Fruit fly (Drosophila melanogaster) whole organism, wandering third instar larva: Measurements from ENCODE around the gene CG9682.
A peak's percentile ranks its signal among the peaks of the same experiment; 100 is the strongest.

Experiments
- Abd-B ChIP-seq: fragments of >200 bp; optimal IDR thresholded peaks from 2 replicates; lab custom pipeline; 2017; ENCODE audit warnings: missing biosample characterization, missing genetic modification characterization
- CG32264 ChIP-seq: fragments of 200-800 bp; sonication (Bioruptor generic); optimal IDR thresholded peaks from 2 replicates; lab custom pipeline; 2016; ENCODE audit warnings: missing biosample characterization, missing genetic modification characterization
- CG9705 ChIP-seq: fragments of 200-800 bp; sonication (Bioruptor generic); optimal IDR thresholded peaks from 2 replicates; lab custom pipeline; 2018; ENCODE audit warnings: missing biosample characterization, mild to moderate bottlenecking, missing genetic modification characterization
- CrebA ChIP-seq: fragments of 200-800 bp; sonication (Bioruptor generic); optimal IDR thresholded peaks from 2 replicates; lab custom pipeline; 2016; ENCODE audit warnings: missing biosample characterization, mild to moderate bottlenecking, missing genetic modification characterization, borderline replicate concordance
- Dfd ChIP-seq: fragments of >200 bp; optimal IDR thresholded peaks from 2 replicates; lab custom pipeline; 2017; ENCODE audit warnings: missing biosample characterization, missing genetic modification characterization
- Dif ChIP-seq: fragments of 200-275, 200-300 bp; sonication (Bioruptor generic); optimal IDR thresholded peaks from 2 replicates; lab custom pipeline; 2018; ENCODE audit warnings: missing biosample characterization, missing genetic modification characterization; ENCODE audit not compliant: partially characterized antibody
- GATAd ChIP-seq: sonication (Bioruptor generic); optimal IDR thresholded peaks from 2 replicates; lab custom pipeline; 2016; ENCODE audit warnings: missing biosample characterization, missing genetic modification characterization
- HLH106 ChIP-seq: fragments of 200-800 bp; optimal IDR thresholded peaks from 3 replicates; lab custom pipeline; 2019; ENCODE audit warnings: missing biosample characterization, mild to moderate bottlenecking, missing genetic modification characterization, moderate library complexity
- Hnf4 ChIP-seq: fragments of 200-800 bp; sonication (Bioruptor generic); optimal IDR thresholded peaks from 2 replicates; lab custom pipeline; 2016; ENCODE audit warnings: missing biosample characterization, mild to moderate bottlenecking, missing genetic modification characterization
- Hr78 ChIP-seq: fragments of >200 bp; optimal IDR thresholded peaks from 2 replicates; lab custom pipeline; 2017; ENCODE audit warnings: missing biosample characterization, missing genetic modification characterization
- Hr83 ChIP-seq: fragments of 200-300 bp; sonication (Bioruptor generic); optimal IDR thresholded peaks from 2 replicates; lab custom pipeline; 2016; ENCODE audit warnings: missing biosample characterization, mild to moderate bottlenecking, missing genetic modification characterization, moderate library complexity; ENCODE audit not compliant: poor library complexity, severe bottlenecking
- Jra ChIP-seq: sonication (Bioruptor generic); optimal IDR thresholded peaks from 2 replicates; lab custom pipeline; 2016; ENCODE audit warnings: missing biosample characterization, missing genetic modification characterization
- Mio ChIP-seq: sonication (Bioruptor generic); optimal IDR thresholded peaks from 2 replicates; lab custom pipeline; 2016; ENCODE audit warnings: missing biosample characterization, missing genetic modification characterization
- Myc ChIP-seq: fragments of >200 bp; optimal IDR thresholded peaks from 2 replicates; lab custom pipeline; 2017
- N ChIP-seq: fragments of >200 bp; optimal IDR thresholded peaks from 2 replicates; lab custom pipeline; 2018; ENCODE audit warnings: missing biosample characterization, missing external identifiers, missing genetic modification characterization
- OdsH ChIP-seq: fragments of 200-800 bp; sonication (Bioruptor generic); optimal IDR thresholded peaks from 2 replicates; lab custom pipeline; 2016; ENCODE audit warnings: missing biosample characterization, mild to moderate bottlenecking, missing genetic modification characterization
- Rel ChIP-seq, 2 experiments: fragments of 200-800 bp; sonication (Bioruptor generic) in 1 of 2; optimal IDR thresholded peaks; 2 replicates in 1 of 2; 3 replicates in 1 of 2; lab custom pipeline; 2016 to 2019; ENCODE audit warnings: mild to moderate bottlenecking in 2 of 2, missing biosample characterization in 2 of 2, missing genetic modification characterization in 2 of 2, moderate library complexity in 1 of 2
- Sp1 ChIP-seq: fragments of 200-800 bp; sonication (Bioruptor generic); optimal IDR thresholded peaks from 3 replicates; lab custom pipeline; 2019; ENCODE audit warnings: missing biosample characterization, mild to moderate bottlenecking, missing genetic modification characterization, moderate library complexity
- Vsx2 ChIP-seq: fragments of 200-300, 225-300 bp; sonication (Bioruptor generic); optimal IDR thresholded peaks from 2 replicates; lab custom pipeline; 2018; ENCODE audit warnings: missing biosample characterization, missing genetic modification characterization; ENCODE audit not compliant: partially characterized antibody
- br ChIP-seq: fragments of 200-800 bp; sonication (Bioruptor generic); optimal IDR thresholded peaks from 2 replicates; lab custom pipeline; 2016; ENCODE audit warnings: missing biosample characterization, missing genetic modification characterization
- brk ChIP-seq: fragments of 200-800 bp; sonication (Bioruptor generic); optimal IDR thresholded peaks from 2 replicates; lab custom pipeline; 2016; ENCODE audit warnings: missing biosample characterization, mild to moderate bottlenecking, missing genetic modification characterization
- dl ChIP-seq, 2 experiments: fragments of 175-275, 200-275 bp in 1 of 2; fragments of 200-275 bp in 1 of 2; sonication (Bioruptor generic); optimal IDR thresholded peaks; lab custom pipeline; 2018; ENCODE audit warnings: mild to moderate bottlenecking in 2 of 2, missing biosample characterization in 2 of 2, missing genetic modification characterization in 2 of 2, moderate library complexity in 2 of 2; ENCODE audit not compliant: partially characterized antibody in 2 of 2, insufficient read depth in 1 of 2
- dmrt93B ChIP-seq: fragments of 200-800 bp; sonication (Bioruptor generic); optimal IDR thresholded peaks from 2 replicates; lab custom pipeline; 2018; ENCODE audit warnings: missing biosample characterization, mild to moderate bottlenecking, missing genetic modification characterization
- dsf ChIP-seq: sonication (Bioruptor generic); optimal IDR thresholded peaks from 2 replicates; lab custom pipeline; 2016; ENCODE audit warnings: missing biosample characterization, missing genetic modification characterization, borderline replicate concordance
- ey ChIP-seq: fragments of 200-800 bp; sonication (Bioruptor generic); optimal IDR thresholded peaks from 2 replicates; lab custom pipeline; 2016; ENCODE audit warnings: missing biosample characterization, missing genetic modification characterization
- foxo ChIP-seq, 2 experiments: fragments of 200-800 bp; sonication (Bioruptor generic); optimal IDR thresholded peaks; 2 replicates in 1 of 2; 3 replicates in 1 of 2; lab custom pipeline; 2016 to 2017; ENCODE audit warnings: missing biosample characterization in 2 of 2, missing genetic modification characterization in 2 of 2
- fru ChIP-seq: fragments of 200-800 bp; sonication (Bioruptor generic); optimal IDR thresholded peaks from 3 replicates; lab custom pipeline; 2016; ENCODE audit warnings: missing biosample characterization, mild to moderate bottlenecking, missing genetic modification characterization
- h ChIP-seq: fragments of 200-800 bp; sonication (Bioruptor generic); optimal IDR thresholded peaks from 3 replicates; lab custom pipeline; 2016; ENCODE audit warnings: missing biosample characterization, mild to moderate bottlenecking, missing genetic modification characterization
- jim ChIP-seq: fragments of 175-275, 200-325 bp; sonication (Bioruptor generic); optimal IDR thresholded peaks from 2 replicates; lab custom pipeline; 2016; ENCODE audit warnings: missing biosample characterization, mild to moderate bottlenecking, missing genetic modification characterization
- lola ChIP-seq: fragments of >200 bp; optimal IDR thresholded peaks from 2 replicates; lab custom pipeline; 2017; ENCODE audit warnings: missing biosample characterization, missing genetic modification characterization
- pan ChIP-seq: fragments of >200 bp; optimal IDR thresholded peaks from 2 replicates; lab custom pipeline; 2017
- psq ChIP-seq: fragments of 200-800 bp; sonication (Bioruptor generic); optimal IDR thresholded peaks from 3 replicates; lab custom pipeline; 2017; ENCODE audit warnings: missing biosample characterization, mild to moderate bottlenecking, missing genetic modification characterization, moderate library complexity
- rgr ChIP-seq: fragments of 200-800 bp; sonication (Bioruptor generic); optimal IDR thresholded peaks from 3 replicates; lab custom pipeline; 2016; ENCODE audit warnings: missing biosample characterization, mild to moderate bottlenecking, missing genetic modification characterization
- sage ChIP-seq: fragments of 200-800 bp; sonication (Bioruptor generic); optimal IDR thresholded peaks from 2 replicates; lab custom pipeline; 2016; ENCODE audit warnings: missing biosample characterization, mild to moderate bottlenecking, missing genetic modification characterization
- sv ChIP-seq: fragments of 200-800 bp; sonication (Bioruptor generic); optimal IDR thresholded peaks from 3 replicates; lab custom pipeline; 2016; ENCODE audit warnings: missing biosample characterization, missing genetic modification characterization
- tai ChIP-seq: sonication (Bioruptor generic); optimal IDR thresholded peaks from 2 replicates; lab custom pipeline; 2016; ENCODE audit warnings: missing biosample characterization, missing genetic modification characterization
- usp ChIP-seq: fragments of >200 bp; optimal IDR thresholded peaks from 2 replicates; lab custom pipeline; 2017; ENCODE audit warnings: missing biosample characterization, missing genetic modification characterization
- woc ChIP-seq: sonication (Bioruptor generic); optimal IDR thresholded peaks from 2 replicates; lab custom pipeline; 2016; ENCODE audit warnings: missing biosample characterization, mild to moderate bottlenecking, missing genetic modification characterization

Gene CG9682

dm6 chr3R:30258298-30258990 is 7.7 kb downstream of the CG9682 start (continued):
- TF ChIP-seq dsf (GFP tag; lab: Kevin White, UChicago) (peak; percentile 8), Myc (lab: Kevin White, UChicago) (no peak), rgr (GFP tag; lab: Kevin White, UChicago) (peak; percentile 83), HLH106 (tag; lab: Kevin White, UChicago) (peak; percentile 89), N (GFP tag; lab: Kevin White, UChicago) (no peak), Jra (GFP tag; lab: Kevin White, UChicago) (peak; percentile 46), h (GFP tag; lab: Kevin White, UChicago) (peak; percentile 95), Rel (GFP tag; optimal IDR thresholded peaks at IDR 0.05; lab: Kevin White, UChicago) (peak; percentile 47), Rel (tag; optimal IDR thresholded peaks at IDR 0.05; lab: Kevin White, UChicago) (no peak), lola (GFP tag; lab: Kevin White, UChicago) (no peak), psq (GFP tag; lab: Kevin White, UChicago) (peak; percentile 29), foxo (GFP tag; optimal IDR thresholded peaks at IDR 0.05; lab: Kevin White, UChicago) (peak; percentile 11 to 93), pan (no peak), Mio (GFP tag; lab: Kevin White, UChicago) (no peak)

dm6 chr3R:30258991-30259351 is 8.2 kb downstream of the CG9682 start:
- TF ChIP-seq psq (GFP tag; lab: Kevin White, UChicago) (peak; percentile 95), brk (GFP tag; lab: Kevin White, UChicago) (peak; percentile 68), br (GFP tag; lab: Kevin White, UChicago) (peak; percentile 95), CG32264 (GFP tag; lab: Kevin White, UChicago) (peak; percentile 92), usp (GFP tag; lab: Kevin White, UChicago) (no peak), CrebA (GFP tag; lab: Kevin White, UChicago) (peak; percentile 72), Dfd (no peak), dsf (GFP tag; lab: Kevin White, UChicago) (no peak), GATAd (GFP tag; lab: Kevin White, UChicago) (no peak), Hnf4 (peak; percentile 85), Mio (GFP tag; lab: Kevin White, UChicago) (peak; percentile 34), sv (no peak), Vsx2 (GFP tag; lab: Kevin White, UChicago) (no peak), Rel (GFP tag; optimal IDR thresholded peaks at IDR 0.05; lab: Kevin White, UChicago) (peak; percentile 81), Rel (tag; optimal IDR thresholded peaks at IDR 0.05; lab: Kevin White, UChicago) (peak; percentile 39), sage (peak; percentile 87), tai (GFP tag; lab: Kevin White, UChicago) (peak; percentile 70), Dif (GFP tag; lab: Kevin White, UChicago) (no peak), Myc (lab: Kevin White, UChicago) (no peak), dl (GFP tag; optimal IDR thresholded peaks at IDR 0.05; lab: Kevin White, UChicago; ENCODE audit: insufficient read depth in 1 of 2, partially characterized antibody in 2 of 2) (no peak), HLH106 (tag; lab: Kevin White, UChicago) (peak; percentile 89), h (GFP tag; lab: Kevin White, UChicago) (peak; percentile 95), ey (GFP tag; lab: Kevin White, UChicago) (peak; percentile 94), Abd-B (GFP tag; lab: Kevin White, UChicago) (no peak), fru (GFP tag; lab: Kevin White, UChicago) (peak; percentile 96), Sp1 (GFP tag; lab: Kevin White, UChicago) (peak; percentile 92), rgr (GFP tag; lab: Kevin White, UChicago) (peak; percentile 90), OdsH (GFP tag; lab: Kevin White, UChicago) (peak; percentile 92), CG9705 (peak; percentile 55), Hr78 (GFP tag; lab: Kevin White, UChicago) (no peak), Hr83 (peak; percentile 16), lola (GFP tag; lab: Kevin White, UChicago) (no peak), Jra (GFP tag; lab: Kevin White, UChicago) (peak; percentile 43), woc (GFP tag; lab: Kevin White, UChicago) (peak; percentile 93), foxo (GFP tag; optimal IDR thresholded peaks at IDR 0.05; lab: Kevin White, UChicago) (peak; percentile 84 to 92), pan (no peak), dmrt93B (GFP tag; lab: Kevin White, UChicago) (peak; percentile 81), N (GFP tag; lab: Kevin White, UChicago) (no peak), jim (GFP tag; lab: Kevin White, UChicago) (no peak)
